Worm (Caenorhabditis elegans): ENCODE results near the gene R10H10.4.

The R10H10.4 gene

DNA sequence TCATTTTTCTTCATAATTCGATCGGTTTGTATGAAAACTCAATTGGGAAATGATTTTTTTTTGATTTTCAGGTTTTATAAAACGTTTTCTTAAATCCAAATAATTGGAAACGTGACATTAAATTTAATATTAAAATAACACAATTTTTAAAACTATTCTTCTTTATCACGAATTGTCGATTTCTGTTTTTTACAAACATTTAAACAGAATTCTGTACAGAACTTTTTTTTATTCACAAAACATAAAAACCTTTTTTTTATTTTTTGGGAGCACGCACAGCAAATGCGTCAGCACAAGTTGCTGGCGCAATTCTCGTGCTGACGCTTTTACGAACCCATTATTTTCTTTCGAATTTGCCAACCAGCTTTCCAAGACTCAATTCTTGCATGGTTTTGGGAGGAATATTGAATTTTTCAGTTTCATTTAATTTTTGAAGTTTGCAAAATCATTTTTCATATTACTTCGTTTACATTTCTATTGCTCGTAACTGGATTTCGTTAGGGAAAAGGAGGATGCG, 20.9 kb downstream of the R10H10.4 start, which contains the start of gene mpz-5 (continued):
- TF ChIP-seq xnd-1 (tag; optimal IDR thresholded peaks at IDR 0.05) (no peak), ztf-6 (GFP tag; IDR thresholded peaks at IDR 0.05) (no peak), tbx-9 (tag; optimal IDR thresholded peaks at IDR 0.05; ENCODE audit: borderline replicate concordance) (no peak), attf-3 (GFP tag; conservative IDR thresholded peaks at IDR 0.05) (no peak), snpc-4 (GFP tag; optimal IDR thresholded peaks at IDR 0.05) (peak; percentile 38), snpc-4 (tag; optimal IDR thresholded peaks at IDR 0.05) (peak in 3 of 4 experiments; percentile 40 to 58 (median 55)), mes-4 (tag; optimal IDR thresholded peaks at IDR 0.05) (no peak), athp-1 (tag; optimal IDR thresholded peaks at IDR 0.05) (no peak), Y53G8AR.9 (GFP tag; conservative IDR thresholded peaks at IDR 0.05) (peak; percentile 35; the same call in 1 of the 2 replicates), bed-1 (GFP tag; IDR thresholded peaks at IDR 0.05) (no peak), him-1 (tag; optimal IDR thresholded peaks at IDR 0.05) (no peak), zfh-2 (GFP tag; conservative IDR thresholded peaks at IDR 0.05) (no peak), F10E7.11 (tag; optimal IDR thresholded peaks at IDR 0.05) (no peak), lin-35 (GFP tag; optimal IDR thresholded peaks at IDR 0.05) (peak in 1 of 3 experiments; percentile 64), lsl-1 (GFP tag; optimal IDR thresholded peaks at IDR 0.05) (peak; percentile 50), nfya-1 (tag; optimal IDR thresholded peaks at IDR 0.05; ENCODE audit: borderline replicate concordance, insufficient read depth) (no peak), aptf-2 (GFP tag; conservative IDR thresholded peaks at IDR 0.05) (no peak), atf-7 (tag; optimal IDR thresholded peaks at IDR 0.05) (no peak), mcd-1 (GFP tag; IDR thresholded peaks at IDR 0.05) (peak; percentile 69), ztf-28 (GFP tag; IDR thresholded peaks at IDR 0.05) (no peak), madf-6 (GFP tag; IDR thresholded peaks at IDR 0.05) (peak; percentile 54; the same call in 1 of the 2 replicates), nhr-27 (tag; optimal IDR thresholded peaks at IDR 0.05) (no peak), C17E4.6 (GFP tag; IDR thresholded peaks at IDR 0.05) (no peak), lin-54 (GFP tag; optimal IDR thresholded peaks at IDR 0.05) (peak; percentile 64), ceh-91 (GFP tag; IDR thresholded peaks at IDR 0.05) (no peak), ama-1 (optimal IDR thresholded peaks at IDR 0.05) (no peak), ama-1 (GFP tag; optimal IDR thresholded peaks at IDR 0.05) (no peak), Y53F4B.3 (GFP tag; IDR thresholded peaks at IDR 0.05) (no peak), aptf-3 (GFP tag; IDR thresholded peaks at IDR 0.05) (no peak), hmg-1.2 (GFP tag; IDR thresholded peaks at IDR 0.05) (peak; percentile 50), F52B5.7 (tag; optimal IDR thresholded peaks at IDR 0.05) (no peak), somi-1 (GFP tag; optimal IDR thresholded peaks at IDR 0.05) (no peak), B0336.3 (GFP tag; IDR thresholded peaks at IDR 0.05) (peak; percentile 46; the same call in 1 of the 2 replicates), F49E8.2 (tag; optimal IDR thresholded peaks at IDR 0.05; ENCODE audit: insufficient read depth) (peak; percentile 12)

DNA sequence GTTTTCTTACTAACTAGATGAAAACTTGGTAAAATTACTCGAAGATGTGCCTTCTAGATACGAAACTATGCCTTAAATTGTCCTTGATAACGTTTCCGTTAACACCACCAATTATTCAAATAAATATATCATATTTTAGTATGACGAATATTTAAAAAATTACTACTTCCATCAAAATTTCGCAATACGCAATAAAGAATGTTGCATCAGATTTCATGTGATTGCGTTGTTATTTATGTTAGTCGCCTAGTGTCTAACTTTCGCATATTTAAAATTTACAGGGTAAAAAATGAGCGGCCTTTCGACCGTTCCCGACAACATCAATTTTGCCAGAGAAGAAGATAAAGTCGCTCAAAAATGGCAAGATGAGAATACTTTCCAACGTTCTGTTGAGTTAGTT, 26.4 kb downstream of the R10H10.4 start, which contains the start of gene iars-1:
Gene iars-1 (plus strand): TSS at position 276 of the 400 bp plus-strand sequence.
- TF ChIP-seq cebp-1 (GFP tag; IDR thresholded peaks at IDR 0.05), result no peak; the same call in 1 of the 2 replicates
- TF ChIP-seq cebp-1 (tag; optimal IDR thresholded peaks at IDR 0.05), result peak; percentile 82
- TF ChIP-seq ztf-3 (GFP tag; optimal IDR thresholded peaks at IDR 0.05), result no peak

DNA sequence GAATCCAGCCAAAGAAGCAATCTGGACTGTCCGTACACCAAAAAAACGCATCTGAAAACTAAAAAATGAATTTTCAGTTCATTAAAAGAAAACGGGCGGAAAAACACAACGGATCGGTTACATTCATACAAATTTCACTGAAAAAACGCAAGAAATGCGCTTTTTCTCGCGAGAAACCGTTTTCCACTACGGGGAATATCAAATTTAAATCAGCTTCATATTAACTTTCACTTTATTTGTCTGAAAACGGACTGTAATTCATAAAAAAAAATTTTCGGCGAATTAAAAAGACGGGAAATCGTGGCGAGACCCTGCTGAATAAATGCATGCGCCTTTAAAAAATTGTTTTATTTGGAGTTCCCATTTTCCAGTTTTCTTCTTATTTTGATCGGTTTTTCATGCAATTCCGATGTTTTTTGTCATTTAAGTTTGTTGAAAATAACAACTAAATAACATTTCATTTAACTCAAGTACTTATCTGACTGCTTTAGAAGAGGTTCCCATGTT, 27.0 kb downstream of the R10H10.4 start, which contains the start of gene pges-2:
Gene pges-2 (minus strand): TSS at position 51 of the 507 bp plus-strand sequence.
- TF ChIP-seq nfya-1 (tag; optimal IDR thresholded peaks at IDR 0.05; ENCODE audit: borderline replicate concordance, insufficient read depth) (no peak), ztf-18 (tag; optimal IDR thresholded peaks at IDR 0.05) (peak; percentile 47), hsf-1 (GFP tag; IDR thresholded peaks at IDR 0.05) (no peak), cebp-1 (GFP tag; IDR thresholded peaks at IDR 0.05) (no peak), cebp-1 (tag; optimal IDR thresholded peaks at IDR 0.05) (no peak), ceh-27 (GFP tag; optimal IDR thresholded peaks at IDR 0.05) (no peak), madf-6 (GFP tag; IDR thresholded peaks at IDR 0.05) (peak; percentile 6; the same call in 1 of the 2 replicates), C06A6.2 (GFP tag; conservative IDR thresholded peaks at IDR 0.05) (no peak), ztf-25 (GFP tag; IDR thresholded peaks at IDR 0.05) (no peak), F33H1.4 (GFP tag; IDR thresholded peaks at IDR 0.05) (peak; percentile 84), nfyb-1 (GFP tag; IDR thresholded peaks at IDR 0.05) (0 out of 2 replicates have a peak, but pooled peaks have one; percentile 20), dpl-1 (GFP tag; optimal IDR thresholded peaks at IDR 0.05) (no peak), repo-1 (tag; optimal IDR thresholded peaks at IDR 0.05) (no peak), egrh-3 (GFP tag; IDR thresholded peaks at IDR 0.05) (no peak)

All from whole organism, young adult.